Worm (Caenorhabditis elegans) whole organism, late embryonic: ENCODE measurements around the gene sap-49.

Experiments used
- pqm-1 ChIP-seq: sonication (generic microtip); optimal IDR thresholded peaks from 2 replicates; lab custom pipeline; 2016; ENCODE audit warnings: missing genetic modification characterization, missing compliant biosample characterization
- pros-1 ChIP-seq: fragments of 150-350 bp; optimal IDR thresholded peaks from 2 replicates; lab custom pipeline; 2014; ENCODE audit warnings: missing biosample characterization, missing genetic modification reagents, missing genetic modification characterization
- sox-4 ChIP-seq: sonication (generic microtip); optimal IDR thresholded peaks from 2 replicates; lab custom pipeline; 2017; ENCODE audit warnings: mild to moderate bottlenecking, missing genetic modification characterization, inconsistent platforms, missing compliant biosample characterization

DNA sequence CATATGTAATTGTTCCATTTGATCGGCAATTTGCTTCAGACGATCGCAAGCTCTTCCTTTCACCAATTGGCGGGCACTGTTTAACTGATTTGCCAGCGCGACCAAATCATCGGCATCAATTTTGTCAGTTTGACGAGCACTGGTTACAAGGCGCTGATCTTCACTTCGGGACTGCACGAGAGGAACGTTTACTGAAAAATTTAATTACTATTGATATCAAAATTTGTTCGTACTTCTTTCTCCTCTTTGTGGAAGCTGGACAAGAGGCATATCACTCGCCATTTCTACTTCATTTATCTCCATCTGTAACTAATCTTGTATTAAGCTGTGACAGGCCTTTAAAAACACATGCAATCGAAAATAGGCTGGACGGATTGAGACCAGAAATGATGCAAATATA, 2.3 kb upstream of the sap-49 start, which contains the start of gene C08B11.9:
- TF ChIP-seq pros-1 (tag; lab: Kevin White, UChicago) (no peak), sox-4 (tag; lab: Kevin White, UChicago) (no peak), pqm-1 (tag; lab: Kevin White, UChicago) (no peak)
